Worm (Caenorhabditis elegans) whole organism, L1 larva: Measurements from ENCODE around the gene W03D2.9.

ENCODE experiments used
- C16A3.4 ChIP-seq: fragments of 150-350 bp; optimal IDR thresholded peaks from 2 replicates; lab custom pipeline; 2014; ENCODE audit warnings: missing biosample characterization, missing genetic modification characterization
- C34B4.2 ChIP-seq: sonication (generic microtip); optimal IDR thresholded peaks from 2 replicates; lab custom pipeline; 2017; ENCODE audit warnings: mild to moderate bottlenecking, missing genetic modification characterization, missing compliant biosample characterization
- Y116A8C.19 ChIP-seq: sonication (generic microtip); optimal IDR thresholded peaks from 2 replicates; lab custom pipeline; 2016; ENCODE audit warnings: missing compliant biosample characterization, missing genetic modification characterization, borderline replicate concordance
- aha-1 ChIP-seq: fragments of 150-350 bp; optimal IDR thresholded peaks from 2 replicates; lab custom pipeline; 2014; ENCODE audit warnings: missing biosample characterization, missing genetic modification characterization
- blmp-1 ChIP-seq: fragments of 150-350 bp; optimal IDR thresholded peaks from 2 replicates; lab custom pipeline; 2014; ENCODE audit warnings: missing biosample characterization, missing genetic modification characterization
- ceh-8 ChIP-seq: fragments of 200-800 bp; sonication (Bioruptor generic); optimal IDR thresholded peaks from 2 replicates; lab custom pipeline; 2018; ENCODE audit warnings: mild to moderate bottlenecking, missing genetic modification characterization, moderate library complexity, missing compliant biosample characterization
- ceh-82 ChIP-seq, 3 experiments: fragments of 150-350 bp in 1 of 3; sonication (generic microtip) in 2 of 3; optimal IDR thresholded peaks; 2 replicates each; lab custom pipeline; 2014 to 2017; ENCODE audit warnings: missing biosample characterization in 3 of 3, missing genetic modification characterization in 3 of 3
- ceh-88 ChIP-seq: fragments of 200-800 bp; sonication (Bioruptor generic); IDR thresholded peaks from 2 replicates; pipeline ENCODE4 v1.3.6; 2022; ENCODE audit warnings: missing genetic modification characterization, missing compliant biosample characterization
- ceh-90 ChIP-seq: sonication (generic microtip); optimal IDR thresholded peaks from 2 replicates; lab custom pipeline; 2016; ENCODE audit warnings: missing genetic modification characterization, missing compliant biosample characterization
- efl-1 ChIP-seq, 4 experiments: fragments of 150-350 bp; optimal IDR thresholded peaks in 3 of 4; peaks in 1 of 4; 1 replicate in 1 of 4; 2 replicates in 3 of 4; lab custom pipeline; 2014; ENCODE audit warnings: missing biosample characterization in 2 of 4, missing genetic modification characterization in 2 of 4, missing genetic modification reagents in 2 of 4
- efl-3 ChIP-seq: fragments of 200-800 bp; sonication (Bioruptor generic); optimal IDR thresholded peaks from 2 replicates; lab custom pipeline; 2018; ENCODE audit warnings: mild to moderate bottlenecking, missing genetic modification characterization, missing compliant biosample characterization
- egl-27 ChIP-seq, 2 experiments: fragments of 150-350 bp in 1 of 2; sonication (generic microtip); optimal IDR thresholded peaks; 3 replicates each; lab custom pipeline; 2017 to 2018; ENCODE audit warnings: missing biosample characterization in 2 of 2, missing genetic modification characterization in 2 of 2, missing genetic modification reagents in 2 of 2
- elt-2 ChIP-seq: sonication (generic microtip); optimal IDR thresholded peaks from 2 replicates; lab custom pipeline; 2016; ENCODE audit warnings: missing genetic modification characterization, mild to moderate bottlenecking, inconsistent platforms, missing compliant biosample characterization, missing genetic modification reagents
- ets-5 ChIP-seq: fragments of 200-800 bp; sonication (Bioruptor generic); IDR thresholded peaks from 2 replicates; pipeline ENCODE4 v1.3.6; 2022; ENCODE audit warnings: missing genetic modification characterization, missing compliant biosample characterization
- fos-1 ChIP-seq: fragments of 150-350 bp; optimal IDR thresholded peaks from 2 replicates; lab custom pipeline; 2014; ENCODE audit warnings: missing biosample characterization, missing genetic modification characterization
- grh-1 ChIP-seq: fragments of 200-800 bp; sonication (Bioruptor generic); IDR thresholded peaks from 2 replicates; pipeline ENCODE4 v1.3.6; 2022; ENCODE audit warnings: missing genetic modification reagents, missing genetic modification characterization, missing compliant biosample characterization
- hlh-17 ChIP-seq: fragments of 200-800 bp; sonication (Bioruptor generic); optimal IDR thresholded peaks from 2 replicates; lab custom pipeline; 2018; ENCODE audit warnings: missing genetic modification characterization, mild to moderate bottlenecking, missing compliant biosample characterization, moderate library complexity, borderline replicate concordance
- isw-1 ChIP-seq: fragments of 200-800 bp; sonication (Bioruptor generic); IDR thresholded peaks from 2 replicates; pipeline ENCODE4 v1.3.6; 2022; ENCODE audit warnings: missing genetic modification characterization, missing compliant biosample characterization
- lin-13 ChIP-seq: fragments of 150-350 bp; optimal IDR thresholded peaks from 2 replicates; lab custom pipeline; 2014; ENCODE audit warnings: missing biosample characterization, missing genetic modification reagents, missing genetic modification characterization
- lin-14 ChIP-seq: fragments of 200-800 bp; sonication (Bioruptor generic); optimal IDR thresholded peaks from 2 replicates; lab custom pipeline; 2018; ENCODE audit warnings: mild to moderate bottlenecking, missing genetic modification characterization, moderate library complexity, missing compliant biosample characterization
- mef-2 ChIP-seq: fragments of 150-350 bp; optimal IDR thresholded peaks from 2 replicates; lab custom pipeline; 2014; ENCODE audit warnings: missing biosample characterization, missing genetic modification characterization
- mep-1 ChIP-seq: fragments of 150-350 bp; optimal IDR thresholded peaks from 2 replicates; lab custom pipeline; 2014; ENCODE audit warnings: missing biosample characterization, missing genetic modification characterization
- nhr-12 ChIP-seq: sonication (generic microtip); optimal IDR thresholded peaks from 2 replicates; lab custom pipeline; 2017; ENCODE audit warnings: missing biosample characterization, missing genetic modification characterization
- nhr-28 ChIP-seq: fragments of 150-350 bp; optimal IDR thresholded peaks from 2 replicates; lab custom pipeline; 2014; ENCODE audit warnings: missing biosample characterization, missing genetic modification characterization
- nhr-77 ChIP-seq: fragments of 150-350 bp; optimal IDR thresholded peaks from 2 replicates; lab custom pipeline; 2014; ENCODE audit warnings: missing biosample characterization, missing genetic modification characterization
- pag-3 ChIP-seq: sonication (generic microtip); optimal IDR thresholded peaks from 2 replicates; lab custom pipeline; 2017; ENCODE audit warnings: missing genetic modification characterization, mild to moderate bottlenecking, missing compliant biosample characterization, antibody characterized with exemption, borderline replicate concordance; ENCODE audit not compliant: insufficient read depth
- sox-4 ChIP-seq: sonication (generic microtip); optimal IDR thresholded peaks from 2 replicates; lab custom pipeline; 2016; ENCODE audit warnings: missing genetic modification characterization, missing compliant biosample characterization
- swsn-7 ChIP-seq: sonication (generic microtip); optimal IDR thresholded peaks from 2 replicates; lab custom pipeline; 2016; ENCODE audit warnings: missing genetic modification characterization, missing compliant biosample characterization
- unc-62 ChIP-seq: fragments of 150-350 bp; optimal IDR thresholded peaks from 2 replicates; lab custom pipeline; 2014; ENCODE audit warnings: missing biosample characterization, missing genetic modification reagents, missing genetic modification characterization
- unc-86 ChIP-seq: sonication (generic microtip); optimal IDR thresholded peaks from 2 replicates; lab custom pipeline; 2016; ENCODE audit warnings: missing genetic modification characterization, missing compliant biosample characterization
- unc-98 ChIP-seq: fragments of 200-800 bp; sonication (Bioruptor generic); IDR thresholded peaks from 2 replicates; pipeline ENCODE4 v1.3.6; 2022; ENCODE audit warnings: missing genetic modification characterization, missing compliant biosample characterization
- xbp-1 ChIP-seq: sonication (generic microtip); optimal IDR thresholded peaks from 2 replicates; lab custom pipeline; 2016; ENCODE audit warnings: missing genetic modification characterization, missing compliant biosample characterization
- zip-4 ChIP-seq: fragments of 200-800 bp; sonication (Bioruptor generic); optimal IDR thresholded peaks from 2 replicates; lab custom pipeline; 2018; ENCODE audit warnings: mild to moderate bottlenecking, missing genetic modification characterization, moderate library complexity, missing compliant biosample characterization
- ztf-11 ChIP-seq, 2 experiments: sonication (generic microtip); optimal IDR thresholded peaks; 2 replicates each; lab custom pipeline; 2016 to 2017; ENCODE audit warnings: missing genetic modification characterization in 2 of 2, missing biosample characterization in 1 of 2, missing compliant biosample characterization in 1 of 2

The W03D2.9 gene

DNA sequence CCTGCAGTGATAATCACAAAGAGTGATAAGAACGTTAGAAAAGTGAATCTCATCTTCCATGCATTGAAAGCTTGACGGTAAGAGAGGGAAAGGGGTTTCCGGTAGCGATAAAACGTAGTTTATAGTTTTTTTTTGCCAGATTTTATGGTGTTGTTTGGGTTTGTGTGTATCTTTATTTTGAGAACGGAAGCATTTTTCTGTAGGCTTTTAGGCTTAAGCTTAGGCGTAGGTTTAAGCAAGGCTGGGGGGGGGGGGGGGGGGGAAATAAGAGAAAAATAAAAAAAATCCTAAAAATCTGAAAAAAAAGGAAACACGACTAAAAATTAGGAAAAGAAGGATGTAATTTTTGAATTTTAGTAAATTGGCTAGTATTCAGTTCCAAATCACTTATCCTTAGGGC lies 4.4 kb upstream of the W03D2.9 start, which contains the start of gene C35B1.8:
Gene C35B1.8, minus strand, starts transcription at position 101 of the 400 bp plus-strand sequence.
- no peak for TF ChIP-seq xbp-1 (tag; lab: Kevin White, UChicago)
- no peak for TF ChIP-seq sox-4 (tag; lab: Kevin White, UChicago)
- no peak for TF ChIP-seq hlh-17 (GFP tag; lab: Kevin White, UChicago)
- TF ChIP-seq nhr-28, result no peak
- no peak for TF ChIP-seq ceh-82 (tag; optimal IDR thresholded peaks at IDR 0.05; lab: Kevin White, UChicago)
- no peak for TF ChIP-seq unc-86
- no peak for TF ChIP-seq nhr-77 (tag; lab: Kevin White, UChicago)
- TF ChIP-seq Y116A8C.19, result no peak
- TF ChIP-seq C16A3.4 (tag; lab: Kevin White, UChicago), result no peak

DNA sequence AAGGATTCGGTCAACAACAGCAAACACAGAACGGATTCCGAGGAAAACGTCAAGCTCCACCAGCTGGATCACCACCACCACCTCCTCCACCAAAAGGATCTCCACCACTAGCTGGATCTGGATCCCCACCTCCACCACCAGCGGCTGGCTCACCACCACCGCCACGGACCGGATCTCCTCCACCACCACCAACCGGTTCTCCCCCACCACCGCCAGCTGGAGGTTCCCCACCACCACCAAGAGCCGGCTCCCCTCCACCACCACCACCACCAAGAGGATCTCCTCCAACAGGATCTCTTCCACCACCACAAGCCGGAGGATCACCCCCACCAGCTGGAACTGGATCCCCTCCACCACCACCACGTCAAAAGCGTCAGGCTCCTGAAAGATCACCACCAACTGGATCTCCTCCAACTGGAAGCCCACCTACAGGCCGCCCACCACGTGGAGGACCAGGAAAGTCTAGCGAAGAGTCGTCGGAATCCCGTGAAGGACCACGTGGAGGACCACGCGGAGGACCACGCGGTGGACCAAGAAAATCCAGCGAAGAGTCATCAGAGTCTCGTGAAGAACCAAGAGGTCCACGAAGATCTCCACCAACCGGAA lies 2.3 kb upstream of the W03D2.9 start:
- TF ChIP-seq efl-1 (optimal IDR thresholded peaks at IDR 0.05; lab: Kevin White, UChicago) (no peak), efl-1 (GFP tag; optimal IDR thresholded peaks at IDR 0.05 in 1 of 2; lab: Kevin White, UChicago) (peak in 1 of 2 experiments; percentile 15), ceh-8 (GFP tag; lab: Kevin White, UChicago) (peak; percentile 44), fos-1 (tag; lab: Kevin White, UChicago) (no peak)

DNA sequence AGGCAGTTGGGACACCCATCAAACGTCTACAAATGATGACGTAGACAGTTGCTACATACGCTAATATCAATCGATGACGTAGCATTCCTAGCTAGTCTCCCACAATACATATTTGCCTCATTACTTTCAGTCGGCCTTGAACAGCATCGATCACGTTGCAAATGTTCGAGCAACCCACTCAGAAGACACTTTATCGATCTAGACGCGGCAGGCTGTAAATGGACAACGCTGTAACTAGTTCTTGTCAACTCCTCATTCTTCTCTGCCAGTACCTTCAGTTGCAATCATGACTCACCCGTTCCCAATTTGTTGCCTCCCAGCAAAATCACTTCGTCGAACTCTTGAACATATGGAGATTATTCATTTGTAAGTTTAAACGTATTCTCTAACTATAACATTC lies 2.5 kb downstream of the W03D2.9 start, which contains the start of gene pqn-75:
Gene pqn-75, plus strand, starts transcription at position 301 of the 400 bp plus-strand sequence.
- TF ChIP-seq Y116A8C.19 (no peak), elt-2 (tag; lab: Kevin White, UChicago) (no peak), ets-5 (no peak), unc-98 (no peak), aha-1 (no peak), zip-4 (GFP tag; lab: Kevin White, UChicago) (no peak), ceh-88 (no peak), isw-1 (no peak), blmp-1 (tag; lab: Kevin White, UChicago) (no peak), egl-27 (tag; optimal IDR thresholded peaks at IDR 0.05; lab: Kevin White, UChicago) (no peak), C34B4.2 (tag; lab: Kevin White, UChicago) (no peak), nhr-12 (tag; lab: Kevin White, UChicago) (no peak), ceh-90 (tag; lab: Kevin White, UChicago) (no peak), pag-3 (no peak), swsn-7 (tag; lab: Kevin White, UChicago) (no peak), lin-13 (GFP tag; lab: Kevin White, UChicago) (no peak), efl-3 (GFP tag; lab: Kevin White, UChicago) (no peak)

- TF ChIP-seq C34B4.2 (tag; lab: Kevin White, UChicago) (no peak), Y116A8C.19 (no peak), lin-14 (no peak), unc-62 (GFP tag; lab: Kevin White, UChicago) (no peak), grh-1 (no peak)
Measured at ce11 chrIV:4070810-4071209, 3.7 kb downstream of the W03D2.9 start.

ce11 chrIV:4068480-4068879 lies 6.0 kb downstream of the W03D2.9 start, which contains the start of gene fbxb-55:
fbxb-55 (plus strand) TSS chrIV:4068780.
- TF ChIP-seq mep-1 (tag; lab: Kevin White, UChicago) (no peak), ztf-11 (tag; optimal IDR thresholded peaks at IDR 0.05; lab: Kevin White, UChicago) (no peak), nhr-28 (no peak), mef-2 (tag; lab: Kevin White, UChicago) (no peak)
